Fruit fly (Drosophila melanogaster): ENCODE results near the gene CG6793.

Gene CG6793

DNA sequence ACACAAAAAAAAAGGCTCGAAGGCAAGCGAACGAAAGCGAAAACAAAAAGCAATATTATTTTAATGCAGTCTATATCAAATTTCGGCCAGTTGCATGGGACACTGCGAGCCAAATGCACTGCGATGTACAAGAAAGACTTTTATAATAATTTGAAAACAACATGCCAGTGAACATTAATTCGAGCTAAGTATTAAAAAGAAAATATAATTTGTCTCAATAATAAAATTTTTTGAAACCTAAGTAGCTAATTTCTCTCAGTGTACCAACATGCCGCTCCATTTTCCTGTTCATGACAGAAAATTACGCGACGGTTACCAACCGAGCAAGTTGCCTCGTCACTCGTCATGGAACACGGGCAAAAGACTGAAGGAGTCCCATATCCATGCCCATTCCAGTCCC, 35.2 kb downstream of the CG6793 start (continued):
- TF ChIP-seq CG4360 (GFP tag; IDR thresholded peaks at IDR 0.05) (peak; percentile 43; the same call in 1 of the 2 replicates), CG10654 (GFP tag; optimal IDR thresholded peaks at IDR 0.05) (peak; percentile 48), eyg (GFP tag; optimal IDR thresholded peaks at IDR 0.05) (no peak), CG11093 (GFP tag; IDR thresholded peaks at IDR 0.05) (no peak), Oli (tag; optimal IDR thresholded peaks at IDR 0.05) (peak; percentile 65), Hmx (GFP tag; optimal IDR thresholded peaks at IDR 0.05) (no peak), NC2α (GFP tag; optimal IDR thresholded peaks at IDR 0.05) (peak; percentile 4), wor (GFP tag; IDR thresholded peaks at IDR 0.05) (peak; percentile 51), slp2 (GFP tag; optimal IDR thresholded peaks at IDR 0.05) (peak; percentile 60), PHDP (tag; optimal IDR thresholded peaks at IDR 0.05) (peak; percentile 29), CHES-1-like (GFP tag; optimal IDR thresholded peaks at IDR 0.05) (peak; percentile 20), CG8388 (GFP tag; optimal IDR thresholded peaks at IDR 0.05) (peak; percentile 58), kni (GFP tag; optimal IDR thresholded peaks at IDR 0.05) (no peak), Sry-β (GFP tag; optimal IDR thresholded peaks at IDR 0.05) (no peak), CG6854 (GFP tag; optimal IDR thresholded peaks at IDR 0.05) (no peak), Chrac-16 (GFP tag; optimal IDR thresholded peaks at IDR 0.05) (peak; percentile 61), E2f1 (GFP tag; IDR thresholded peaks at IDR 0.05) (peak; percentile 65), sc (optimal IDR thresholded peaks at IDR 0.05) (no peak), sc (GFP tag; optimal IDR thresholded peaks at IDR 0.05) (peak; percentile 54), vfl (GFP tag; optimal IDR thresholded peaks at IDR 0.05) (no peak), CG13123 (GFP tag; optimal IDR thresholded peaks at IDR 0.05) (peak; percentile 22), Atf6 (GFP tag; IDR thresholded peaks at IDR 0.05) (no peak), CG10565 (GFP tag; optimal IDR thresholded peaks at IDR 0.05) (no peak), CG4707 (GFP tag; optimal IDR thresholded peaks at IDR 0.05) (peak; percentile 11), CG8944 (GFP tag; optimal IDR thresholded peaks at IDR 0.05) (peak; percentile 40), CG6654 (GFP tag; optimal IDR thresholded peaks at IDR 0.05) (peak; percentile 16), CG14860 (GFP tag; IDR thresholded peaks at IDR 0.05; ENCODE audit: partially characterized antibody) (no peak), ssp (GFP tag; IDR thresholded peaks at IDR 0.05) (peak; percentile 72), CG12236 (GFP tag; optimal IDR thresholded peaks at IDR 0.05) (peak; percentile 9), Optix (GFP tag; IDR thresholded peaks at IDR 0.05) (0 out of 3 replicates have a peak, but pooled peaks have one; percentile 57), CG8478 (optimal IDR thresholded peaks at IDR 0.05) (no peak), run (tag; optimal IDR thresholded peaks at IDR 0.05) (no peak), CG8290 (GFP tag; optimal IDR thresholded peaks at IDR 0.05) (peak; percentile 12), CG8290 (tag; optimal IDR thresholded peaks at IDR 0.05) (no peak), dm (GFP tag; optimal IDR thresholded peaks at IDR 0.05) (no peak), chm (GFP tag; IDR thresholded peaks at IDR 0.05) (peak; percentile 51; the same call in 1 of the 2 replicates), CG10209 (GFP tag; optimal IDR thresholded peaks at IDR 0.05) (peak; percentile 64), CG3838 (GFP tag; optimal IDR thresholded peaks at IDR 0.05) (no peak), jing (GFP tag; optimal IDR thresholded peaks at IDR 0.05) (peak; percentile 28), abd-A (tag; optimal IDR thresholded peaks at IDR 0.05) (no peak), NC2β (GFP tag; optimal IDR thresholded peaks at IDR 0.05) (peak; percentile 44), Sin3A (optimal IDR thresholded peaks at IDR 0.05) (no peak), Doc2 (GFP tag; IDR thresholded peaks at IDR 0.05) (no peak), CG15269 (tag; optimal IDR thresholded peaks at IDR 0.05) (peak; percentile 43), Xbp1 (GFP tag; optimal IDR thresholded peaks at IDR 0.05) (peak; percentile 75), CG12769 (tag; optimal IDR thresholded peaks at IDR 0.05) (no peak), ems (GFP tag; optimal IDR thresholded peaks at IDR 0.05) (peak; percentile 51), CG4424 (GFP tag; optimal IDR thresholded peaks at IDR 0.05) (peak; percentile 72), CG7786 (GFP tag; optimal IDR thresholded peaks at IDR 0.05) (peak; percentile 28), CG10267 (tag; optimal IDR thresholded peaks at IDR 0.05) (peak; percentile 75), sim (GFP tag; IDR thresholded peaks at IDR 0.05) (0 out of 2 replicates have a peak, but pooled peaks have one; percentile 44), az2 (GFP tag; optimal IDR thresholded peaks at IDR 0.05) (peak; percentile 70), pita (GFP tag; optimal IDR thresholded peaks at IDR 0.05) (no peak)
